Fruit fly (Drosophila melanogaster) whole organism, wandering third instar larva: Measurements from ENCODE around the gene NimC4.

Experiments
- Abd-B ChIP-seq: fragments of >200 bp; optimal IDR thresholded peaks from 2 replicates; lab custom pipeline; 2017; ENCODE audit warnings: missing biosample characterization, missing genetic modification characterization
- CG9705 ChIP-seq: fragments of 200-800 bp; sonication (Bioruptor generic); optimal IDR thresholded peaks from 2 replicates; lab custom pipeline; 2018; ENCODE audit warnings: missing biosample characterization, mild to moderate bottlenecking, missing genetic modification characterization
- HLH106 ChIP-seq: fragments of 200-800 bp; optimal IDR thresholded peaks from 3 replicates; lab custom pipeline; 2019; ENCODE audit warnings: missing biosample characterization, mild to moderate bottlenecking, missing genetic modification characterization, moderate library complexity
- Hnf4 ChIP-seq: fragments of 200-800 bp; sonication (Bioruptor generic); optimal IDR thresholded peaks from 2 replicates; lab custom pipeline; 2016; ENCODE audit warnings: missing biosample characterization, mild to moderate bottlenecking, missing genetic modification characterization
- OdsH ChIP-seq: fragments of 200-800 bp; sonication (Bioruptor generic); optimal IDR thresholded peaks from 2 replicates; lab custom pipeline; 2016; ENCODE audit warnings: missing biosample characterization, mild to moderate bottlenecking, missing genetic modification characterization
- br ChIP-seq: fragments of 200-800 bp; sonication (Bioruptor generic); optimal IDR thresholded peaks from 2 replicates; lab custom pipeline; 2016; ENCODE audit warnings: missing biosample characterization, missing genetic modification characterization
- dsf ChIP-seq: sonication (Bioruptor generic); optimal IDR thresholded peaks from 2 replicates; lab custom pipeline; 2016; ENCODE audit warnings: missing biosample characterization, missing genetic modification characterization, borderline replicate concordance
- pan ChIP-seq: fragments of >200 bp; optimal IDR thresholded peaks from 2 replicates; lab custom pipeline; 2017
- psq ChIP-seq: fragments of 200-800 bp; sonication (Bioruptor generic); optimal IDR thresholded peaks from 3 replicates; lab custom pipeline; 2017; ENCODE audit warnings: missing biosample characterization, mild to moderate bottlenecking, missing genetic modification characterization, moderate library complexity
- sage ChIP-seq: fragments of 200-800 bp; sonication (Bioruptor generic); optimal IDR thresholded peaks from 2 replicates; lab custom pipeline; 2016; ENCODE audit warnings: missing biosample characterization, mild to moderate bottlenecking, missing genetic modification characterization
- usp ChIP-seq: fragments of >200 bp; optimal IDR thresholded peaks from 2 replicates; lab custom pipeline; 2017; ENCODE audit warnings: missing biosample characterization, missing genetic modification characterization

- TF ChIP-seq OdsH (GFP tag; lab: Kevin White, UChicago) = no peak
- no peak for TF ChIP-seq psq (GFP tag; lab: Kevin White, UChicago)
- no peak for TF ChIP-seq usp (GFP tag; lab: Kevin White, UChicago)
- TF ChIP-seq HLH106 = no peak
- TF ChIP-seq br (GFP tag; lab: Kevin White, UChicago) = no peak
- TF ChIP-seq pan (lab: Kevin White, UChicago) = no peak
- TF ChIP-seq dsf = no peak
- no peak for TF ChIP-seq CG9705 (GFP tag; lab: Kevin White, UChicago)
- TF ChIP-seq Abd-B (GFP tag; lab: Kevin White, UChicago) = no peak
- TF ChIP-seq sage = no peak
- no peak for TF ChIP-seq Hnf4 (GFP tag; lab: Kevin White, UChicago)
Measured at dm6 chr2L:14054903-14055302, 7.5 kb downstream of the NimC4 start.
